Worm (Caenorhabditis elegans): ENCODE data around the gene F21C10.7.

Gene F21C10.7

DNA sequence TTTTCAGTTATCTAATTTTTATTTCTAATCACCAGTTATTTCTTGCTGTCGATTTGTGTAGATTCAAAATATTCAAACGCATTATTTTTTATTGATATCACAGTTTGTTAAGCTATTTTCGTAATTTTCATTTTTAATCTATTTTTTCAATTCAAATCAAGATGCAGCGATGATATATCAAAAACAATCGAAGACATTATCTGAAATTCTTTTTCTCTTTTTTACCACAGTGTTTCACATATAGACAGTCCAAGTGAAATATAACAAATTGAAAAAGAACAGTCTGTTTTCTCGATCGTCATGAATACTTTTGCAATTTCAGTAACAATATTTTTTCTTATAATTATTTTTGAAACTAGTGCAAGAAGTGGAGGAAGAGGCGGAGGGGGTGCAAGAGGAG lies 12.8 kb downstream of the F21C10.7 start, which contains the start of gene F21C10.5:
Gene F21C10.5 (plus strand): TSS at position 301 of the 400 bp plus-strand sequence.
- no peak for TF ChIP-seq unc-62 (GFP tag; optimal IDR thresholded peaks at IDR 0.05)

DNA sequence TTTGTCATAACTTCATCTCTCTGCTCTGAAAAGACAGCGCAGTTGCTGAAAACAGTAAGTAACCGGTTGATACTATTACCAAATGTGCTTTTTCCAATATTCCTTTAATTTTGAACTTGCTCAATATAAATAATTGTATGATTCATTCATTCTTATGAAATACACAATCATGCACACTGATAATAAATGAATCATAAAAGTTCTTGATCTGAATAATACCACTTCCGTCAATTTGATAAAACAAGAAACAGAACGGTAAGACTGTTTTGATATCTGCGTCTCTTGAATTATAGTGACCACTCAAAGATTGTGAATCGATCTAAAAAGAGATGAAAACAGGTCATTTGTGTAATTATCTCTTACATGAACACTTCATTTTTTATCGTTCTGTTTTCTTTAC lies 13.7 kb downstream of the F21C10.7 start, which contains the start of gene F21C10.4:
Gene F21C10.4 (plus strand): TSS at position 301 of the 400 bp plus-strand sequence.
- no peak for TF ChIP-seq unc-62 (GFP tag; optimal IDR thresholded peaks at IDR 0.05)

DNA sequence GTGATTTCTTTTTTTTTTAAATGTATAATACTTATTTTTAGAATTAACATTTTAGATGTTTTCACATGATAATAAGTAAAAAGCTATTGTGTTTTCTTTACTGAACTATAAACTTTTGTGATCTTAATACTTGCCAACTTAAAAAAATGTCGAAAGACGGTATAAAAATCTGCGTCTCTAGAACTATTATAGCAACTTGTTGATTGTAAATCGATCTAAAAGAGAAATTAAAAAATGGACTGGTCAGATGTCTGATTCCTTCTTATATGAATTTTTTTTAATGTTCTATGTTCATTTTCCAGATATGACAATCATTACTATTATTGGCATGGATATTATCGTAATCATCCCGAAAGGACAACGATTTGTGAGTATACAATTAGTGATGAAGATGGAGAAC lies 15.2 kb downstream of the F21C10.7 start, which contains the start of gene F21C10.3:
Gene F21C10.3 (plus strand): TSS at position 301 of the 400 bp plus-strand sequence.
- TF ChIP-seq unc-62 (GFP tag; optimal IDR thresholded peaks at IDR 0.05), result no peak

DNA sequence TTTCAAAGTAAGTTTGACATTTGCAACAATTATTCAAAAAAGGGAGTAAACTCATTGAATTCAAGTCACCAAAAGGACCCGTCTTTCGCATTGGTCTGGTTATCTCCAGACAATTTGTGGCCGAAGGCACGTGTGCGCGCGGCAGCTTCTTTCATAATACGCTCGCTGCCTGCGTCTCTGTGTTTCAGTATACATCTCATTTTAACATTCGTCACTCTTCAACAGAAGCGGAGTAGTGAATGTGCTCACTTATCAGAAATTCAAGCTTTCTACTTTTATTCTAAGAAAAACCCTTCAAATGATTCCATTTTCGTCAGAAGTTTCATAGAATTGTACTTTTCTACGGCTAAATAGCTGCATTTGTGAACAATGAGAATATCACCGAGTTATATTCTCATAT lies 16.0 kb downstream of the F21C10.7 start:
- no peak for TF ChIP-seq unc-62 (GFP tag; optimal IDR thresholded peaks at IDR 0.05)

DNA sequence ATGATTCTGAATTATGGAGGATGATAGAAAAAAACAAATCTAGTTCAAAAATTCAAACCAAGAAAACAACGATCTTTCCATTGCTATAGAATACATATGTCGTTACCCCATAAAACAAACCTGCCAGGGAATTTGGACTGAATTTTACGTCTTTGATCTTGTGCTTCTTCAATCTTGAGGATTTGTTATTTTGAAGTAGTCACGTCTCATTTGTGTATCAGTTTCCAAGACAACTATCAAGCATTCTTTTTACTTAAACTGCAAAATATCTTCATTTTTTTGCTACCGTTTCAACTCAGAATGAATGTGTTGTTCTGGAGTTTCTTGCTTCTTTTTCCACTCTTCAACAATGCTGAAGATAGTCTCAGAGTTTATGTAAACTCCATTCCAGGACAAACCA lies 18.2 kb downstream of the F21C10.7 start, which contains the start of gene F21C10.19:
Gene F21C10.19 (plus strand): TSS at position 301 of the 400 bp plus-strand sequence.
- TF ChIP-seq unc-62 (GFP tag; optimal IDR thresholded peaks at IDR 0.05), result no peak

DNA sequence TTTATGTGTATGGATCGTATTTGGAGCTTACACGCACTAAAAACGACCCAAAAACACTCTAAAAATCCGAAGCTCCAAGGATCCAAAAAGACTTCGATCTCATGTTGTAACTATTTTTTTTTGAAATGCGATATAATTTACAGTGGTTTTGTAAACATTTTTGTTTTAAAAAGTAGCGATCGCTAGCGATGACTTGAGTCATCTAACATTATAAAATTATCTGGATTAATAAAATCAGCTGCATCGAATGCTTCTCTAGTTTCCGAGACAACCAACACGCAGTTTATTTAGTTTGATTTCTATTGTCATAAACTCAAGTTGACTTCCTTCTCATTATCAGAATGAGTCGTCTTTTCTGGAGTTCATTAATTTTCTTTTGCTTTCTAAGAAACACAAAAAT lies 19.5 kb downstream of the F21C10.7 start, which contains the start of gene F21C10.1:
Gene F21C10.1 (plus strand): TSS at position 301 of the 400 bp plus-strand sequence.
- no peak for TF ChIP-seq unc-62 (GFP tag; optimal IDR thresholded peaks at IDR 0.05)

DNA sequence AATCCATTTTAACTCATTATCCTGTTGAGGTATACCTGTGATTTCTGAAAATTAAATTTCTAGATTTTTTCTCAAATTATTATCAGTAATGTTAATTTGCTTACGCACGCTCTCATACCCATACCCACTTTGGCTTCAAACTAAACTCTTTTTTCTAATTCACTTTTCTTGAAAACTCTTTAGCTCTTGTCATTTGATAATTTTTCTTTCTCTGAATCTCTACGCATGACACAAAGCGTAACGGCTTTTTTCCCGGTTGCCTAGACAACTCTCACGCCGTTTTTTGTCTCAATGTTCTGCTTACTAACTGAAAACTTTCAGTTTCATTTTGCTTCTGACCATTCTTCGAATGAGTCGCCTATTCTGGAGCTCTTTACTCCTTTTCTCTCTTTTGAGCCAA lies 21.4 kb downstream of the F21C10.7 start, which contains the start of gene B0222.1:
Gene B0222.1 (plus strand): TSS at position 306 of the 400 bp plus-strand sequence.
- no peak for TF ChIP-seq unc-62 (GFP tag; optimal IDR thresholded peaks at IDR 0.05)

DNA sequence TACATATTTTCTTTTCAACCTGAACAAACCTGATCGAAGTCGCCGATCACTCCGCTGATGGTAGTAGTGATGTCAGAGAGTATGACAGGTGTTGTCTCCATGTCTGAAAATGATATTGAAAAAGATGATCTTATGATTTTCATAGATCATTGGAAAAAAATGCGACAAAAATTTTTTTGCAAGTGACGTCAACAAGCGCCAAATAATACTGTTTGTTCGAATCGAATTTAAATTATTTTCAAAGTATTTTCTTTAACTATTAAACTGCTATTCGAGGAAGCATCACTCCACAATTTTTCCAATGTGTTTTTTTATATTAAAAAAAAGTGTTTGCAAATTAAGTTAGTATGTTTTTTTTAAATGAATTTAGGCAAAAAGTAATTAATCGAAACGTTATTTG lies 25.1 kb downstream of the F21C10.7 start, which contains the start of gene pitr-2:
Gene pitr-2 (minus strand): TSS at position 101 of the 400 bp plus-strand sequence.
- no peak for TF ChIP-seq unc-62 (GFP tag; optimal IDR thresholded peaks at IDR 0.05)

DNA sequence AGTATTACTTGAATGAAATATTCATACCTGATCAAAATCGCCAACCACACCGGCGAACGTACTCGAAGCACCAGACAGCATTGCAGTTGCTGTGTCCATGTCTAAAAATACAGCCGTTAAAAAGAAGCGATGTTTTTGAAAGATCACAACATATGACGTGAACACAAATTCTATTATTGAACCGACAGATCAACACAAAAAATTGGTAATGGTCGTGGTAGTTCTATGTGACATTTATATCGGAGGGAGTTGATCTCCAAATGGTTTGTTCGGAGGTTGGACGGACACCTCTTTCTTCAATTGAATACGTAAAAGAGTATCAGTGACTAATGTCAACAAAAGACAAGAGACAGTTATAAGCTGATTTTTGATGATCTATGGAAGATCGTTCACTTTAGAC lies 28.7 kb downstream of the F21C10.7 start, which contains the start of gene pitr-3:
Gene pitr-3 (minus strand): TSS at position 101 of the 400 bp plus-strand sequence.
- no peak for TF ChIP-seq unc-62 (GFP tag; optimal IDR thresholded peaks at IDR 0.05)

DNA sequence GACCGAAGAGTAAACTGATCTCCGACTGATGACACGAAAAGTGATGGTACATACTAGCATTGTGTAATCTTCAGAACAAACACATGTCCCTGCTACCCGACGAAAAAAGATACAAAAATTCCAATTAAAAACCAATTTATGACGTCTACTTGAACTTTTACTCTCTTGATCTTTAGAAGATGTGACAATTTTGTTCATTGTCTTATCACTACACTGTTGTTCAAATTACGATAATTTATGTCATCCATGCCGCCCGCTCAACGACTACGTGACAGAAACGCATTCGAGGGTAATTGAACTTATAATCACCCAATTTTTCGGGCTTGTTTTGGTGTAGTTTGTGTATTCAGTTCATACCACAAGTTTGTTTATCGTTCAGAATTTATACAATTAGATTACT lies 31.3 kb downstream of the F21C10.7 start:
- no peak for TF ChIP-seq unc-62 (GFP tag; optimal IDR thresholded peaks at IDR 0.05)

DNA sequence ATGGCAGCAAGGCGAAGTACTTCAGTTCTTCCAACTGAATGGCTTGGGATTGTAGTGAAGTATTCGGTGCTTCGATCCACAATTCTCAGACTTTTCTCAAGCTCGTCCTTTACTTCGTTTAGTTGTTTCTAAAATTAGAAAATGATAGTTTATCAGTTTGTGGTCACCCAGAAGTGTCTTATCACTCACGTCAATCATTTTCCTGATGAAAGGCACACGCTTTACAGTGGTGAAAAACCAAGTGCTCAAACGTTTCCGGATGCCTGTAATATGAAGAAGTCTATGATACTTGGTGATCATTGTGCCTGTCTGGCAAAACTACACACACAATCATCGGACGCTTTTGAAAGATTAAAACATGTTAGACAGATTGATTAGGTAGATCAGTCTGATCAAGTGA lies 33.6 kb downstream of the F21C10.7 start:
- TF ChIP-seq unc-62 (GFP tag; optimal IDR thresholded peaks at IDR 0.05), result no peak

DNA sequence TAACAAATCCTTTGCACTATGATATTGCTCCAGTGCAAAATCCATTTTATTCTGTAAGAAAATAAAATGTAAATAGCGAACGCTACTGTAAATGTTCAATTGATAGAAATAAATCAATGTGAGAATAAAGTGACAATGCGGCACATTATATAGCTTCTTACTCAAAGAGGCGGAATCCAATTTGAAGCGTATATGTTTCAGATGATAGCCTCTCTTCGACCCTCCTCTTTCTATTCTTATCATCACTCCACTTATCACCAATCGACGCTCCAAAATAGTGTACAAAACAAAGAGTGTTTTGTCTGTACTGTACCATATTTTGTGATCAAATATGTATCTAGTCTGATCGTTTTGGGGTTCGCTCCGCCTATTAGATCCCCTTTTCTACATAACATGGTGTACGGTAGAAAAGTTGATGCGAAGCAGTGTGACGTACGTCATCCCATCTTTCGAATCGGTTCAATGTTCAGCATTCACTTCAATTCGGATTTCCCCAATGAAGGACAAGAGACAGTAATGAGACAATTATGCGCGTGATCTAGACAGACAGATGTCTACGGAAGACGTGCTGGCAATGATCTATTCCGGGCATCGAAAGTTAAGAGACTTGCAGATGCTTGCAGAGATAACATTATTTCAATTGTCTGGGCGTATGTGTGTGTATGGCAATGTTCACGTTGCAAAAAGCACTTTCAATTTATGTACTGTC lies 34.4 kb downstream of the F21C10.7 start, which contains the start of gene spl-2:
Gene spl-2 (minus strand): TSS at position 51 of the 709 bp plus-strand sequence.
- no peak for TF ChIP-seq unc-62 (GFP tag; optimal IDR thresholded peaks at IDR 0.05)

DNA sequence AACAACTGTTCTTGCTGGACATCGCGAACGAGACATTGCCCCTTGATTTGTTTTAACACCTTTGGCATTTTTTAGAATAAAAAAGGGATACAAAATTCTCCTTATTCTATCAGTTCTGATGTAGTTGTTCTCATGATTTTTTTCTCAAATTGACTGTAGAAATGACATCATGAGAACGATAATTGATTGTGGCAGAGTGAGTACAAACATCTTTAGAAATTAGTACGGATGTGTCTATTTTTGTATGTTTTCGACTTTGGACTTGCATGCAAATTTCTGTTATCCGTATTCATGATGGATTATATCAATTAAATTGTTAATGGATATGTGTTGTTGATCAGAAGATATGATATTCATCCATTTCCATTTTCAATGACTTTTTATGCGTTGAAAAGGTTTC lies 35.6 kb downstream of the F21C10.7 start:
- no peak for TF ChIP-seq unc-62 (GFP tag; optimal IDR thresholded peaks at IDR 0.05)

DNA sequence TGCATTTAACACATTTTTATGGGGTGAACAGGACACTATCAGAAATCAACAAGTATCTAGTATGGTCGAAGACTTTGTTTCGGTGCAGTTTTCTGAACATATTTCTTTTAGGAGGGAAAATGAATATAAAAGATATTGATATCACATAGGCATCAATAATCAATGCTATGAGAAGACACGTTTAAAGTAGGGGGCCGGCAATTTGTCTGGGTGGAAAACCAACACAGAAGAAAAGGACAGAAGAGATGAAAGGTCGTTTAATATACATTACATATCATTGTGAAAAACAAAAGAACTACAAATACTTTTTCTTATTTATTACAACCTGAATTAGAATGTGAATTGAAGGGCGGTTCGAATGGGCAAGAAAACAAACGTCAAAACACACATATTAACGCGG lies 39.8 kb downstream of the F21C10.7 start:
- TF ChIP-seq unc-62 (GFP tag; optimal IDR thresholded peaks at IDR 0.05), result no peak

DNA sequence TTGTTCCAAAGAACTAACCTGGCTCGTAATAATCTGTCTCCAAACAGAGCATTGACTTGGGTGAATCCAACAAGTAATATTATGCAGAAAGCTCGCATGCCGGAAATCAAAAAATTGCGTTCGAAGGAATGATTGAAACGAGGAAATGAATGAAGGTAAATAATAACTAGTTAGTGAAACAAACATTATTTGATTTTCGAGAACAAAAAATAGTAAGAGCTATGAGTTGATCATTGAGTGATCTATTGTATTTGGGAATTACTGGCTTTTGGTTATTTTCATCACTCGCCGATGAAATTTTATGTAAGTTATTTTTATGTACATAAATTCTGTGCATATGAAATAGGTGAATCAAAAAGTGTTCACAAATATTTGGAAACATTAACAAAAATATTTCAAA lies 42.2 kb downstream of the F21C10.7 start, which contains the start of gene B0222.5:
Gene B0222.5 (minus strand): TSS at position 101 of the 400 bp plus-strand sequence.
- TF ChIP-seq unc-62 (GFP tag; optimal IDR thresholded peaks at IDR 0.05), result no peak

DNA sequence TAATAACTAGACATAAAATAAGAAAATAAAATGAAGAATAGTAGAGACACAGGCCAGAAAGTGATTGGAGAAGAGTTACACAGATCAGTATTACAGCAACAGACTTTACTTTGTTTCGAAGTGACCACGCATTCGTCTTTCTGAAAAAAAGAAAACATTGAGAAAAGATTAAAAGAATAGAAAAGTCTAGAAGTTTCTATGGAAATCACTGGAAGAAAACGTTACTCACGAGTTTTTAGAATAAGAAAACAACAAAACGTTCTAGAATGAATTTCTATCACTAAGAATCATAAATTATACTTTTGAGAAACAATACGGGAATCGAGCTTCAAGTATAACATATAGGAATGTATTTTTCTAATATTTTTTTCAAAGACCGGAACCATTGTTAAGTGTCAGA lies 43.0 kb downstream of the F21C10.7 start:
- TF ChIP-seq unc-62 (GFP tag; optimal IDR thresholded peaks at IDR 0.05), result no peak

DNA sequence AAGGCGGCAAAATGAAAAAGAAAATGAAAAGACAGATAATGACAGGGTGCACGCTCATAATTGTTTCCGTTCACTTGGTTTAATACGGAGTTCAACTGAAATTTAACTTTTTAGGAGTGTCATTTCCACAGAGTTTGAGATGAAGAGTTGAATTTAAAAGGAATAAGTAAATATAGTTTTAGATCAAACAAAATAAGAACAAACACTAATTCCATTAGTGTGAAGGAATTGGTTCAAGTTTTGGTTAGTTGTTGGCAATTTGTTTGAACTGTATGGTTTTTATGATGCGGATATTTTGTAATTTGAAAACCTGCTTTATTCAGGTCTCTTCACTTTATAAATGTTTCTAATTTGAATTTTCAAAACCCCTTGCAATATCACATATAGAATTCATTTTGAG lies 44.1 kb downstream of the F21C10.7 start, which contains the start of gene B0222.15:
Gene B0222.15 (minus strand): TSS at position 101 of the 400 bp plus-strand sequence.
- TF ChIP-seq unc-62 (GFP tag; optimal IDR thresholded peaks at IDR 0.05), result no peak

Data from whole organism, dauer.